Fruit fly (Drosophila melanogaster): ENCODE measurements around the gene Mlc-c.

- TF ChIP-seq pan (optimal IDR thresholded peaks at IDR 0.05) (no peak), Dll (optimal IDR thresholded peaks at IDR 0.05) (no peak), psq (optimal IDR thresholded peaks at IDR 0.05) (no peak)
Observed at dm6 chrX:5579484-5579883, 42.9 kb downstream of the Mlc-c start.

Data from whole organism.